Fruit fly (Drosophila melanogaster) whole organism, embryonic: ENCODE data around the gene CG13850.
A peak's percentile ranks its signal among the peaks of the same experiment; 100 is the strongest.

Experiments
- CG10543 ChIP-seq: fragments of 200-800 bp; sonication (Bioruptor generic); optimal IDR thresholded peaks from 3 replicates; lab custom pipeline; 2017; ENCODE audit warnings: missing biosample characterization, mild to moderate bottlenecking, missing genetic modification characterization, moderate library complexity
- CG11456 ChIP-seq: fragments of 200-800 bp; sonication (Bioruptor generic); IDR thresholded peaks from 3 replicates; pipeline ENCODE4 v1.3.6; 2022; ENCODE audit warnings: missing biosample characterization, missing genetic modification characterization
- CG13894 ChIP-seq: fragments of 200-800 bp; sonication (Bioruptor generic); optimal IDR thresholded peaks from 3 replicates; lab custom pipeline; 2018; ENCODE audit warnings: missing biosample characterization, mild to moderate bottlenecking, missing genetic modification characterization, moderate library complexity
- CG14014 ChIP-seq: fragments of 200-800 bp; sonication (Bioruptor generic); IDR thresholded peaks from 2 replicates; pipeline ENCODE4 v1.3.6; 2022; ENCODE audit warnings: missing biosample characterization, missing genetic modification characterization
- CG15479 ChIP-seq: fragments of 200-800 bp; sonication (Bioruptor generic); optimal IDR thresholded peaks from 3 replicates; lab custom pipeline; 2019; ENCODE audit warnings: missing biosample characterization, mild to moderate bottlenecking, missing genetic modification characterization, moderate library complexity
- CG17328 ChIP-seq: fragments of 200-800 bp; sonication (Bioruptor generic); IDR thresholded peaks from 2 replicates; pipeline ENCODE4 v1.3.6; 2022; ENCODE audit warnings: missing biosample characterization, missing genetic modification characterization
- CG17612 ChIP-seq: fragments of 200-800 bp; sonication (Bioruptor generic); IDR thresholded peaks from 2 replicates; pipeline ENCODE4 v1.3.6; 2022; ENCODE audit warnings: missing biosample characterization, missing genetic modification characterization
- CG2199 ChIP-seq: fragments of 200-800 bp; sonication (Bioruptor generic); IDR thresholded peaks from 3 replicates; pipeline ENCODE4 v1.3.6; 2022; ENCODE audit warnings: missing biosample characterization, missing genetic modification characterization
- CG2678 ChIP-seq: fragments of 200-800 bp; sonication (Bioruptor generic); optimal IDR thresholded peaks from 3 replicates; lab custom pipeline; 2019; ENCODE audit warnings: missing biosample characterization, mild to moderate bottlenecking, missing genetic modification characterization, moderate library complexity
- CG2712 ChIP-seq: fragments of 200-800 bp; optimal IDR thresholded peaks from 3 replicates; lab custom pipeline; 2019; ENCODE audit warnings: missing biosample characterization, mild to moderate bottlenecking, missing genetic modification characterization, moderate library complexity
- CG32532 ChIP-seq: fragments of 200-800 bp; sonication (Bioruptor generic); IDR thresholded peaks from 2 replicates; pipeline ENCODE4 v1.3.6; 2022; ENCODE audit warnings: missing biosample characterization, missing genetic modification characterization
- CG32772 ChIP-seq: fragments of 200-800 bp; sonication (Bioruptor generic); IDR thresholded peaks from 2 replicates; pipeline ENCODE4 v1.3.6; 2022; ENCODE audit warnings: missing biosample characterization, missing genetic modification characterization
- CG34224 ChIP-seq: fragments of 200-800 bp; sonication (Bioruptor generic); IDR thresholded peaks from 3 replicates; pipeline ENCODE4 v1.3.6; 2022; ENCODE audit warnings: missing biosample characterization, missing genetic modification characterization; ENCODE audit not compliant: partially characterized antibody
- CG34376 ChIP-seq: fragments of 200-800 bp; sonication (Bioruptor generic); optimal IDR thresholded peaks from 2 replicates; lab custom pipeline; 2018; ENCODE audit warnings: missing biosample characterization, mild to moderate bottlenecking, missing genetic modification characterization
- CG3995 ChIP-seq: fragments of 200-800 bp; sonication (Bioruptor generic); optimal IDR thresholded peaks from 3 replicates; lab custom pipeline; 2016; ENCODE audit warnings: missing biosample characterization, missing genetic modification characterization
- CG4360 ChIP-seq: fragments of 200-800 bp; sonication (Bioruptor generic); IDR thresholded peaks from 2 replicates; pipeline ENCODE4 v1.3.6; 2022; ENCODE audit warnings: missing biosample characterization, missing genetic modification characterization
- CG6683 ChIP-seq: fragments of 200-800 bp; sonication (Bioruptor generic); optimal IDR thresholded peaks from 2 replicates; lab custom pipeline; 2017; ENCODE audit warnings: missing biosample characterization, mild to moderate bottlenecking, missing genetic modification characterization, missing genetic modification reagents
- CG9817 ChIP-seq: fragments of 200-800 bp; sonication (Bioruptor generic); optimal IDR thresholded peaks from 2 replicates; lab custom pipeline; 2018; ENCODE audit warnings: missing biosample characterization, mild to moderate bottlenecking, missing genetic modification characterization, moderate library complexity
- CHES-1-like ChIP-seq: fragments of 200-800 bp; sonication (Bioruptor generic); optimal IDR thresholded peaks from 2 replicates; lab custom pipeline; 2016; ENCODE audit warnings: missing biosample characterization, missing genetic modification characterization
- Deaf1 ChIP-seq: fragments of 200-800 bp; optimal IDR thresholded peaks from 3 replicates; lab custom pipeline; 2019; ENCODE audit warnings: missing biosample characterization, mild to moderate bottlenecking, missing genetic modification characterization, moderate library complexity
- Dip3 ChIP-seq: fragments of 200-800 bp; sonication (Bioruptor generic); optimal IDR thresholded peaks from 3 replicates; lab custom pipeline; 2016; ENCODE audit warnings: missing biosample characterization, missing genetic modification characterization
- Dll ChIP-seq: fragments of 200-800 bp; sonication (Bioruptor generic); IDR thresholded peaks from 4 replicates; pipeline ENCODE4 v1.3.6; 2022; ENCODE audit warnings: missing biosample characterization, missing genetic modification characterization; ENCODE audit not compliant: partially characterized antibody
- Dp ChIP-seq: fragments of 200-800 bp; sonication (Bioruptor generic); optimal IDR thresholded peaks from 2 replicates; lab custom pipeline; 2018; ENCODE audit warnings: missing biosample characterization, mild to moderate bottlenecking, missing genetic modification characterization, moderate library complexity
- Elba2 ChIP-seq: fragments of 200-800 bp; sonication (Bioruptor generic); optimal IDR thresholded peaks from 3 replicates; lab custom pipeline; 2016; ENCODE audit warnings: missing biosample characterization, missing genetic modification characterization
- Gug ChIP-seq: fragments of 200-800 bp; sonication (Bioruptor generic); IDR thresholded peaks from 4 replicates; pipeline ENCODE4 v1.3.6; 2022; ENCODE audit warnings: missing biosample characterization, missing genetic modification characterization
- H15 ChIP-seq: fragments of 200-800 bp; sonication (Bioruptor generic); IDR thresholded peaks from 3 replicates; pipeline ENCODE4 v1.3.6; 2022; ENCODE audit warnings: missing biosample characterization, missing genetic modification characterization
- HLH54F ChIP-seq: fragments of 200-800 bp; sonication (Bioruptor generic); optimal IDR thresholded peaks from 3 replicates; lab custom pipeline; 2016; ENCODE audit warnings: missing biosample characterization, missing genetic modification characterization
- HLHmδ ChIP-seq: fragments of 200-800 bp; sonication (Bioruptor generic); optimal IDR thresholded peaks from 2 replicates; lab custom pipeline; 2018; ENCODE audit warnings: missing biosample characterization, mild to moderate bottlenecking, missing genetic modification characterization, moderate library complexity
- Med ChIP-seq: fragments of 200-800 bp; sonication (Bioruptor generic); peaks from one replicate; lab custom pipeline; 2016; ENCODE audit warnings: missing biosample characterization, missing genetic modification characterization, mild to moderate bottlenecking, inconsistent platforms, moderate library complexity
- Opbp ChIP-seq: fragments of 200-800 bp; sonication (Bioruptor generic); IDR thresholded peaks from 3 replicates; pipeline ENCODE4 v1.3.6; 2022; ENCODE audit warnings: missing biosample characterization, missing genetic modification characterization; ENCODE audit not compliant: partially characterized antibody
- TFAM ChIP-seq: fragments of 200-800 bp; sonication (Bioruptor generic); optimal IDR thresholded peaks from 2 replicates; lab custom pipeline; 2017; ENCODE audit warnings: missing biosample characterization, missing genetic modification characterization, inconsistent platforms
- Xbp1 ChIP-seq: fragments of 200-800 bp; sonication (Bioruptor generic); optimal IDR thresholded peaks from 3 replicates; lab custom pipeline; 2016; ENCODE audit warnings: missing biosample characterization, mild to moderate bottlenecking, missing genetic modification characterization
- ac ChIP-seq: fragments of 200-800 bp; sonication (Bioruptor generic); optimal IDR thresholded peaks from 3 replicates; lab custom pipeline; 2017; ENCODE audit warnings: missing biosample characterization, mild to moderate bottlenecking, missing genetic modification characterization
- cad ChIP-seq: fragments of >200 bp; optimal IDR thresholded peaks from 2 replicates; lab custom pipeline; 2017; ENCODE audit warnings: missing biosample characterization, missing genetic modification characterization
- cg ChIP-seq: fragments of 200-800 bp; sonication (Bioruptor generic); optimal IDR thresholded peaks from 3 replicates; lab custom pipeline; 2019; ENCODE audit warnings: missing biosample characterization, mild to moderate bottlenecking, missing genetic modification characterization, moderate library complexity
- crp ChIP-seq, 2 experiments: fragments of 200-800 bp; sonication (Bioruptor generic); optimal IDR thresholded peaks; 2 replicates in 1 of 2; 3 replicates in 1 of 2; lab custom pipeline; 2017; ENCODE audit warnings: missing biosample characterization in 2 of 2, missing genetic modification characterization in 2 of 2, mild to moderate bottlenecking in 1 of 2, moderate library complexity in 1 of 2
- dm ChIP-seq: fragments of 200-800 bp; sonication (Bioruptor generic); optimal IDR thresholded peaks from 3 replicates; lab custom pipeline; 2016; ENCODE audit warnings: missing biosample characterization, missing genetic modification characterization
- gcm ChIP-seq: fragments of 200-800 bp; sonication (Bioruptor generic); optimal IDR thresholded peaks from 2 replicates; lab custom pipeline; 2019; ENCODE audit warnings: missing biosample characterization, mild to moderate bottlenecking, missing genetic modification characterization, moderate library complexity
- gro ChIP-seq: fragments of 200-800 bp; sonication (Bioruptor generic); optimal IDR thresholded peaks from 2 replicates; lab custom pipeline; 2016; ENCODE audit warnings: missing biosample characterization, missing genetic modification characterization
- insv ChIP-seq, 2 experiments: fragments of 200-800 bp; sonication (Bioruptor generic); optimal IDR thresholded peaks; 3 replicates each; lab custom pipeline; 2016 to 2018; ENCODE audit warnings: missing biosample characterization in 2 of 2, missing genetic modification characterization in 2 of 2
- kah ChIP-seq: fragments of 200-800 bp; sonication (Bioruptor generic); optimal IDR thresholded peaks from 2 replicates; lab custom pipeline; 2018; ENCODE audit warnings: missing biosample characterization, mild to moderate bottlenecking, missing genetic modification characterization
- onecut ChIP-seq: fragments of 200-800 bp; sonication (Bioruptor generic); IDR thresholded peaks from 2 replicates; pipeline ENCODE4 v1.3.6; 2022; ENCODE audit warnings: missing biosample characterization, missing genetic modification characterization
- run ChIP-seq: fragments of 200-800 bp; sonication (Bioruptor generic); optimal IDR thresholded peaks from 3 replicates; lab custom pipeline; 2018; ENCODE audit warnings: missing biosample characterization, mild to moderate bottlenecking, missing genetic modification characterization
- scrt ChIP-seq: fragments of 200-800 bp; sonication (Bioruptor generic); optimal IDR thresholded peaks from 2 replicates; lab custom pipeline; 2018; ENCODE audit warnings: missing biosample characterization, mild to moderate bottlenecking, missing genetic modification characterization, moderate library complexity
- trh ChIP-seq: fragments of 200-800 bp; sonication (Bioruptor generic); optimal IDR thresholded peaks from 2 replicates; lab custom pipeline; 2016; ENCODE audit warnings: missing biosample characterization, missing genetic modification characterization
- zfh1 ChIP-seq: fragments of 200-800 bp; sonication (Bioruptor generic); IDR thresholded peaks from 3 replicates; pipeline ENCODE4 v1.3.6; 2022; ENCODE audit warnings: missing biosample characterization, missing genetic modification characterization

Gene CG13850

dm6 chr3R:22390109-22390508 is 20.6 kb downstream of the CG13850 start:
- TF ChIP-seq CG15479 (GFP tag; lab: Kevin White, UChicago): peak; percentile 33
- peak; percentile 37 for TF ChIP-seq Deaf1 (tag; lab: Kevin White, UChicago)
- no peak for TF ChIP-seq CG14014
- no peak for TF ChIP-seq CG32772 (GFP tag; lab: Robert Waterston, UW)
- peak; percentile 92 for TF ChIP-seq CG13894 (tag; lab: Kevin White, UChicago)
- TF ChIP-seq CG17328 (GFP tag; lab: Robert Waterston, UW): no peak
- TF ChIP-seq TFAM (GFP tag; lab: Kevin White, UChicago): no peak
- no peak for TF ChIP-seq CHES-1-like (GFP tag; lab: Kevin White, UChicago)
- no peak for TF ChIP-seq Dll (GFP tag; lab: Robert Waterston, UW)
- no peak for TF ChIP-seq CG34376 (GFP tag; lab: Kevin White, UChicago)
- TF ChIP-seq CG34224 (GFP tag; lab: Robert Waterston, UW): peak; percentile 37; the same call in 1 of the 3 replicates
- TF ChIP-seq CG10543 (GFP tag; lab: Kevin White, UChicago): peak; percentile 3
- TF ChIP-seq CG17612 (GFP tag; lab: Robert Waterston, UW): no peak

DNA sequence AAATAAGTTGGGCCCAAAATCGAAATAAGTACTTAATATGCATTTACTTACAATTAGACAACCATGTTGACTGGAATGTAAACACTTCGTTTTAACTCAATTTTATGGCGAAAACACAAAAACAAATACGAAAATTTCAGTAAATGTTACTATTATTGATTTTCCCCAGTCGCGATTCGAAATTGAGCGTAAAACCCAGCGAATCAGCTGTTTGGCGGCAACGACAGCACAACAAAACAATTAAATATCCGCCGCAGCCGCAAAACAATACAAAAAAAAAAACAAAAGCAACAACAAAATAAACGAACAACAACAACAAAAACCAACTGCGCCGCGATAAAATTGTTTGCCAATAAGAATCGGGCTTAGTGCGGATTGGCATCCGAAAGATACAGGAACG is 21.1 kb downstream of the CG13850 start, which contains the start of the genes CAH8 and CG7059:
Gene CAH8, minus strand, starts transcription at position 101 of the 400 bp plus-strand sequence.
Gene CG7059, plus strand, starts transcription at position 167 of the 400 bp plus-strand sequence.
- TF ChIP-seq onecut (GFP tag; lab: Robert Waterston, UW): peak; percentile 90
- peak; percentile 70 for TF ChIP-seq scrt (GFP tag; lab: Kevin White, UChicago)
- TF ChIP-seq crp (GFP tag; optimal IDR thresholded peaks at IDR 0.05; lab: Kevin White, UChicago): peak in 1 of 2 experiments; percentile 3
- TF ChIP-seq CG4360 (GFP tag; lab: Robert Waterston, UW): peak; percentile 37; the same call in 1 of the 2 replicates
- peak in 1 of 2 experiments; percentile 2 for TF ChIP-seq insv (GFP tag; optimal IDR thresholded peaks at IDR 0.05; lab: Kevin White, UChicago)
- TF ChIP-seq zfh1 (GFP tag; lab: Robert Waterston, UW): no peak
- TF ChIP-seq CG32532 (GFP tag; lab: Robert Waterston, UW): no peak
- peak; percentile 59 for TF ChIP-seq Elba2 (GFP tag; lab: Kevin White, UChicago)

- TF ChIP-seq H15 (GFP tag; lab: Robert Waterston, UW) (no peak), Dip3 (GFP tag; lab: Kevin White, UChicago) (no peak), dm (GFP tag; lab: Kevin White, UChicago) (no peak), Opbp (0 out of 3 replicates have a peak, but pooled peaks have one; percentile 35), Dp (no peak), gcm (GFP tag; lab: Kevin White, UChicago) (peak; percentile 40), HLHmδ (GFP tag; lab: Kevin White, UChicago) (no peak), CG2712 (tag; lab: Kevin White, UChicago) (no peak), CG9817 (tag; lab: Kevin White, UChicago) (no peak), Med (GFP tag; lab: Kevin White, UChicago) (peak; percentile 49)
Measured at dm6 chr3R:22381735-22382134, 29.0 kb downstream of the CG13850 start, which contains the start of gene Gpdh3. Gene Gpdh3, plus strand, starts transcription at chr3R:22382035.

dm6 chr3R:22381077-22381476 is 29.6 kb downstream of the CG13850 start, which contains the start of gene CG43342:
Gene CG43342, plus strand, starts transcription at chr3R:22381340.
- no peak for TF ChIP-seq Gug (GFP tag; lab: Robert Waterston, UW)
- TF ChIP-seq CG2199: no peak
- TF ChIP-seq Xbp1: no peak
- no peak for TF ChIP-seq CG6683
- TF ChIP-seq CG2678 (tag; lab: Kevin White, UChicago): no peak
- no peak for TF ChIP-seq cg (GFP tag; lab: Kevin White, UChicago)
- TF ChIP-seq crp (GFP tag; optimal IDR thresholded peaks at IDR 0.05; lab: Kevin White, UChicago): peak in 1 of 2 experiments; percentile 72
- TF ChIP-seq CG3995: no peak
- TF ChIP-seq kah (GFP tag; lab: Kevin White, UChicago): no peak
- no peak for TF ChIP-seq HLH54F
- no peak for TF ChIP-seq gro (GFP tag; lab: Kevin White, UChicago)
- TF ChIP-seq run (tag; lab: Kevin White, UChicago): no peak
- no peak for TF ChIP-seq ac
- TF ChIP-seq CG11456 (GFP tag; lab: Robert Waterston, UW): no peak
- TF ChIP-seq cad: no peak
- no peak for TF ChIP-seq trh
